Fruit fly (Drosophila melanogaster) whole organism, embryonic: Measurements from ENCODE around the gene CG14341.

Experiments used
- Aef1 ChIP-seq: fragments of 200-800 bp; sonication (Bioruptor generic); IDR thresholded peaks from 3 replicates; pipeline ENCODE4 v1.3.6; 2022; ENCODE audit warnings: missing biosample characterization, missing genetic modification characterization
- Antp ChIP-seq: fragments of 200-800 bp; sonication (Bioruptor generic); optimal IDR thresholded peaks from 3 replicates; lab custom pipeline; 2016; ENCODE audit warnings: missing biosample characterization, missing genetic modification characterization
- C15 ChIP-seq: fragments of 200-800 bp; sonication (Bioruptor generic); IDR thresholded peaks from 3 replicates; pipeline ENCODE4 v1.3.6; 2022; ENCODE audit warnings: missing biosample characterization, missing genetic modification characterization
- CG10565 ChIP-seq: fragments of 200-800 bp; sonication (Bioruptor generic); optimal IDR thresholded peaks from 3 replicates; lab custom pipeline; 2016; ENCODE audit warnings: missing biosample characterization, mild to moderate bottlenecking, missing genetic modification characterization
- CG13287 ChIP-seq: fragments of 200-800 bp; sonication (Bioruptor generic); IDR thresholded peaks from 2 replicates; pipeline ENCODE4 v1.3.6; 2022; ENCODE audit warnings: missing biosample characterization, missing genetic modification characterization; ENCODE audit not compliant: partially characterized antibody
- CG13624 ChIP-seq: fragments of 200-800 bp; sonication (Bioruptor generic); optimal IDR thresholded peaks from 2 replicates; lab custom pipeline; 2016; ENCODE audit warnings: missing biosample characterization, missing genetic modification characterization
- CG15011 ChIP-seq: fragments of 200-800 bp; sonication (Bioruptor generic); optimal IDR thresholded peaks from 3 replicates; lab custom pipeline; 2018; ENCODE audit warnings: missing biosample characterization, mild to moderate bottlenecking, missing genetic modification characterization
- CG17385 ChIP-seq: fragments of 200-800 bp; sonication (Bioruptor generic); optimal IDR thresholded peaks from 3 replicates; lab custom pipeline; 2018; ENCODE audit warnings: missing biosample characterization, mild to moderate bottlenecking, missing genetic modification characterization
- CG17612 ChIP-seq: fragments of 200-800 bp; sonication (Bioruptor generic); IDR thresholded peaks from 2 replicates; pipeline ENCODE4 v1.3.6; 2022; ENCODE audit warnings: missing biosample characterization, missing genetic modification characterization
- CG18619 ChIP-seq: fragments of 200-800 bp; sonication (Bioruptor generic); optimal IDR thresholded peaks from 3 replicates; lab custom pipeline; 2017; ENCODE audit warnings: missing biosample characterization, mild to moderate bottlenecking, missing genetic modification characterization
- CG2712 ChIP-seq: fragments of 200-800 bp; optimal IDR thresholded peaks from 3 replicates; lab custom pipeline; 2019; ENCODE audit warnings: missing biosample characterization, mild to moderate bottlenecking, missing genetic modification characterization, moderate library complexity
- CG33213 ChIP-seq: fragments of 200-800 bp; sonication (Bioruptor generic); optimal IDR thresholded peaks from 3 replicates; lab custom pipeline; 2016; ENCODE audit warnings: missing biosample characterization, missing genetic modification characterization
- CG3726 ChIP-seq: fragments of 200-800 bp; sonication (Bioruptor generic); IDR thresholded peaks from 3 replicates; pipeline ENCODE4, ENCODE4 v1.3.6; 2022; ENCODE audit warnings: missing biosample characterization, missing genetic modification characterization
- CG4820 ChIP-seq: fragments of 200-800 bp; sonication (Bioruptor generic); optimal IDR thresholded peaks from 3 replicates; lab custom pipeline; 2016; ENCODE audit warnings: missing biosample characterization, missing genetic modification characterization
- CG6689 ChIP-seq: fragments of 200-800 bp; sonication (Bioruptor generic); IDR thresholded peaks from 2 replicates; pipeline ENCODE4 v1.3.6; 2022; ENCODE audit warnings: missing biosample characterization, missing genetic modification characterization
- CG7928 ChIP-seq: fragments of 200-800 bp; sonication (Bioruptor generic); optimal IDR thresholded peaks from 2 replicates; lab custom pipeline; 2017; ENCODE audit warnings: missing biosample characterization, mild to moderate bottlenecking, missing genetic modification characterization
- CG8281 ChIP-seq: fragments of 200-800 bp; sonication (Bioruptor generic); optimal IDR thresholded peaks from 2 replicates; lab custom pipeline; 2018; ENCODE audit warnings: missing biosample characterization, mild to moderate bottlenecking, missing genetic modification characterization, moderate library complexity
- CG8944 ChIP-seq: fragments of 200-800 bp; sonication (Bioruptor generic); optimal IDR thresholded peaks from 3 replicates; lab custom pipeline; 2016; ENCODE audit warnings: missing biosample characterization, missing genetic modification characterization
- CG9609 ChIP-seq: fragments of 200-800 bp; sonication (Bioruptor generic); optimal IDR thresholded peaks from 3 replicates; lab custom pipeline; 2016; ENCODE audit warnings: missing biosample characterization, missing genetic modification characterization
- Chrac-16 ChIP-seq: fragments of 200-800 bp; sonication (Bioruptor generic); optimal IDR thresholded peaks from 3 replicates; lab custom pipeline; 2016; ENCODE audit warnings: missing biosample characterization, missing genetic modification characterization
- CkIIα-i1 ChIP-seq: fragments of 200-800 bp; sonication (Bioruptor generic); IDR thresholded peaks from 2 replicates; pipeline ENCODE4 v1.3.6; 2022; ENCODE audit warnings: missing biosample characterization, missing genetic modification characterization
- Dp ChIP-seq: fragments of 200-800 bp; sonication (Bioruptor generic); optimal IDR thresholded peaks from 2 replicates; lab custom pipeline; 2018; ENCODE audit warnings: missing biosample characterization, mild to moderate bottlenecking, missing genetic modification characterization, moderate library complexity
- E2f1 ChIP-seq: fragments of 200-800 bp; sonication (Bioruptor generic); IDR thresholded peaks from 2 replicates; pipeline ENCODE4 v1.3.6; 2022; ENCODE audit warnings: missing biosample characterization, missing genetic modification characterization
- Ets65A ChIP-seq: fragments of 200-800 bp; sonication (Bioruptor generic); peaks from one replicate; lab custom pipeline; 2016; ENCODE audit warnings: missing biosample characterization, missing genetic modification characterization
- HLHmδ ChIP-seq: fragments of 200-800 bp; sonication (Bioruptor generic); optimal IDR thresholded peaks from 2 replicates; lab custom pipeline; 2018; ENCODE audit warnings: missing biosample characterization, mild to moderate bottlenecking, missing genetic modification characterization, moderate library complexity
- Hey ChIP-seq: fragments of 200-800 bp; sonication (Bioruptor generic); optimal IDR thresholded peaks from 3 replicates; lab custom pipeline; 2018; ENCODE audit warnings: missing biosample characterization, mild to moderate bottlenecking, missing genetic modification characterization
- Hmr ChIP-seq: fragments of 200-800 bp; sonication (Bioruptor generic); optimal IDR thresholded peaks from 3 replicates; lab custom pipeline; 2017; ENCODE audit warnings: mild to moderate bottlenecking, missing biosample characterization, missing genetic modification reagents, missing genetic modification characterization
- Lpt ChIP-seq: fragments of >200 bp; optimal IDR thresholded peaks from 2 replicates; lab custom pipeline; 2018; ENCODE audit warnings: missing biosample characterization, missing genetic modification characterization
- Max ChIP-seq: fragments of 200-800 bp; sonication (Bioruptor generic); optimal IDR thresholded peaks from 2 replicates; lab custom pipeline; 2016; ENCODE audit warnings: missing biosample characterization, mild to moderate bottlenecking, missing genetic modification characterization
- PHDP ChIP-seq: fragments of 200-800 bp; sonication (Bioruptor generic); optimal IDR thresholded peaks from 3 replicates; lab custom pipeline; 2018; ENCODE audit warnings: missing biosample characterization, mild to moderate bottlenecking, missing genetic modification characterization, moderate library complexity
- Poxn ChIP-seq: fragments of 200-800 bp; sonication (Bioruptor generic); IDR thresholded peaks from 2 replicates; pipeline ENCODE4 v1.3.6; 2022; ENCODE audit warnings: missing biosample characterization, missing genetic modification characterization
- Tbp ChIP-seq: fragments of >200 bp; optimal IDR thresholded peaks from 2 replicates; lab custom pipeline; 2018; ENCODE audit warnings: missing biosample characterization, missing genetic modification characterization
- Trl ChIP-seq, 3 experiments: fragments of >200 bp in 2 of 3; fragments of 200-800 bp in 1 of 3; sonication (Bioruptor generic) in 1 of 3; optimal IDR thresholded peaks; 2 replicates in 1 of 3; 3 replicates in 2 of 3; lab custom pipeline; 2016 to 2017; ENCODE audit warnings: missing biosample characterization in 1 of 3, missing genetic modification characterization in 1 of 3
- Vsx1 ChIP-seq: fragments of 200-800 bp; sonication (Bioruptor generic); optimal IDR thresholded peaks from 2 replicates; lab custom pipeline; 2017; ENCODE audit warnings: missing biosample characterization, mild to moderate bottlenecking, missing genetic modification characterization, missing genetic modification reagents
- bowl ChIP-seq: fragments of 200-800 bp; sonication (Bioruptor generic); IDR thresholded peaks from 2 replicates; pipeline ENCODE4 v1.3.6; 2022; ENCODE audit warnings: missing biosample characterization, missing genetic modification characterization
- eyg ChIP-seq: fragments of 200-800 bp; sonication (Bioruptor generic); optimal IDR thresholded peaks from 3 replicates; lab custom pipeline; 2016; ENCODE audit warnings: missing biosample characterization, missing genetic modification characterization
- fd102C ChIP-seq: fragments of 200-800 bp; sonication (Bioruptor generic); optimal IDR thresholded peaks from 2 replicates; lab custom pipeline; 2018; ENCODE audit warnings: missing biosample characterization, mild to moderate bottlenecking, missing genetic modification characterization, moderate library complexity
- gfzf ChIP-seq: fragments of 200-800 bp; sonication (Bioruptor generic); optimal IDR thresholded peaks from 2 replicates; lab custom pipeline; 2016; ENCODE audit warnings: missing biosample characterization, mild to moderate bottlenecking, missing genetic modification characterization, moderate library complexity
- hb ChIP-seq: fragments of 200-800 bp; sonication (Bioruptor generic); IDR thresholded peaks from 3 replicates; pipeline ENCODE4 v1.3.6; 2022; ENCODE audit warnings: missing biosample characterization, missing genetic modification characterization; ENCODE audit not compliant: partially characterized antibody
- kay ChIP-seq: fragments of 200-800 bp; sonication (Bioruptor generic); optimal IDR thresholded peaks from 2 replicates; lab custom pipeline; 2016; ENCODE audit warnings: missing biosample characterization, missing genetic modification characterization
- lilli ChIP-seq: fragments of 200-800 bp; sonication (Bioruptor generic); optimal IDR thresholded peaks from 3 replicates; lab custom pipeline; 2016; ENCODE audit warnings: missing biosample characterization, missing genetic modification characterization
- lov ChIP-seq, 2 experiments: fragments of 200-800 bp in 1 of 2; fragments of >200 bp in 1 of 2; sonication (Bioruptor generic) in 1 of 2; IDR thresholded peaks in 1 of 2; optimal IDR thresholded peaks in 1 of 2; 2 replicates in 1 of 2; 3 replicates in 1 of 2; pipeline versions ENCODE4 v1.3.6 to Lab custom; 2017 to 2022; ENCODE audit warnings: missing biosample characterization in 1 of 2, missing genetic modification characterization in 1 of 2
- pb ChIP-seq: fragments of 200-800 bp; sonication (Bioruptor generic); optimal IDR thresholded peaks from 3 replicates; lab custom pipeline; 2016; ENCODE audit warnings: missing biosample characterization, missing genetic modification characterization
- pfk ChIP-seq: fragments of 200-800 bp; sonication (Bioruptor generic); optimal IDR thresholded peaks from 2 replicates; lab custom pipeline; 2018; ENCODE audit warnings: missing biosample characterization, mild to moderate bottlenecking, missing genetic modification characterization, moderate library complexity
- sd ChIP-seq: fragments of 200-800 bp; sonication (Bioruptor generic); optimal IDR thresholded peaks from 3 replicates; lab custom pipeline; 2018; ENCODE audit warnings: missing biosample characterization, mild to moderate bottlenecking, missing genetic modification characterization, moderate library complexity
- slou ChIP-seq: fragments of 200-800 bp; sonication (Bioruptor generic); optimal IDR thresholded peaks from 3 replicates; lab custom pipeline; 2016; ENCODE audit warnings: missing biosample characterization, missing genetic modification characterization
- tna ChIP-seq: fragments of 200-800 bp; sonication (Bioruptor generic); IDR thresholded peaks from 2 replicates; pipeline ENCODE4 v1.3.6; 2022; ENCODE audit warnings: missing biosample characterization, missing genetic modification characterization; ENCODE audit not compliant: partially characterized antibody
- ttk ChIP-seq: fragments of 200-800 bp; sonication (Bioruptor generic); IDR thresholded peaks from 2 replicates; pipeline ENCODE4 v2.1.2; 2022; ENCODE audit warnings: missing biosample characterization, missing genetic modification characterization
- tx ChIP-seq: fragments of 200-800 bp; sonication (Bioruptor generic); optimal IDR thresholded peaks from 2 replicates; lab custom pipeline; 2016; ENCODE audit warnings: missing biosample characterization, missing genetic modification characterization
- vvl ChIP-seq: fragments of 200-800 bp; sonication (Bioruptor generic); IDR thresholded peaks from 2 replicates; pipeline ENCODE4 v1.3.6; 2022; ENCODE audit warnings: missing biosample characterization, missing genetic modification characterization
- zf30C ChIP-seq: fragments of 200-800 bp; sonication (Bioruptor generic); optimal IDR thresholded peaks from 3 replicates; lab custom pipeline; 2018; ENCODE audit warnings: missing biosample characterization, mild to moderate bottlenecking, missing genetic modification characterization

Gene CG14341

DNA sequence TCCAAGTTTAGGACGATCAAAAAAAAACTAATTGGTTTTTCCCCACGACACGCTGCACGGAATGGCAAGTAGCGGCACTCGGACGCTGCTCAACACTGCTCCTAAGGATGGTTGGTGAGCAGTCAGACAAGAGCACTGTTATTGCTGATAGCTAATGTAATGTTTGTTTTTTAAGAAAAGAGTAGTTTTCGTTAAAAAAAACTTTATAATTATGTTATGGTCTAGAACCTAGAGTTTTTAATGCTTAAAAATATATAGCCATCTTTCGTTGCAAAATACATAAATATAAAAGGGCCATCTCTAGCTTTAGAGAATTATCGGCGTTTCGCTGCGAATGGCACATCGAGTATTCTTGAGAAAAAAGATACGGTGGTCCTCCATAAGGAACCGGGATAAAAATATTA is 6.4 kb downstream of the CG14341 start, which contains the start of the genes Charon and CG4887 (continued):
- no peak for TF ChIP-seq sd
- TF ChIP-seq Max (GFP tag; lab: Kevin White, UChicago): peak; percentile 88
- peak; percentile 80 for TF ChIP-seq CG17385
- TF ChIP-seq Tbp (GFP tag; lab: Kevin White, UChicago): no peak
- TF ChIP-seq Trl (optimal IDR thresholded peaks at IDR 0.05; lab: Kevin White, UChicago): no peak
- peak; percentile 86 for TF ChIP-seq Trl (GFP tag; optimal IDR thresholded peaks at IDR 0.05; lab: Kevin White, UChicago)
- peak; percentile 83 for TF ChIP-seq Hmr (GFP tag; lab: Kevin White, UChicago)
- TF ChIP-seq lov (optimal IDR thresholded peaks at IDR 0.05; lab: Kevin White, UChicago): no peak
- peak; percentile 49; the same call in 1 of the 3 replicates for TF ChIP-seq lov (GFP tag; IDR thresholded peaks at IDR 0.05; lab: Robert Waterston, UW)
- TF ChIP-seq C15: peak; percentile 58; the same call in 1 of the 3 replicates
- no peak for TF ChIP-seq Vsx1
- TF ChIP-seq ttk (GFP tag; lab: Robert Waterston, UW): peak; percentile 74
- TF ChIP-seq hb (GFP tag; lab: Robert Waterston, UW): no peak
- TF ChIP-seq eyg: peak; percentile 70
- peak; percentile 77 for TF ChIP-seq E2f1 (GFP tag; lab: Robert Waterston, UW)
- peak; percentile 98 for TF ChIP-seq Ets65A
- TF ChIP-seq pfk (GFP tag; lab: Kevin White, UChicago): peak; percentile 22
- peak; percentile 79 for TF ChIP-seq tx (GFP tag; lab: Kevin White, UChicago)
- no peak for TF ChIP-seq fd102C
- TF ChIP-seq Aef1: peak; percentile 81
- TF ChIP-seq CG15011 (GFP tag; lab: Kevin White, UChicago): no peak
- peak; percentile 78 for TF ChIP-seq CG33213 (GFP tag; lab: Kevin White, UChicago)
- TF ChIP-seq zf30C: no peak
- TF ChIP-seq Poxn: no peak; the same call in 1 of the 2 replicates
- TF ChIP-seq CG3726 (GFP tag; lab: Robert Waterston, UW): no peak; the same call in 1 of the 3 replicates
- peak; percentile 93 for TF ChIP-seq lilli (GFP tag; lab: Kevin White, UChicago)
- no peak for TF ChIP-seq CG17612 (GFP tag; lab: Robert Waterston, UW)
- TF ChIP-seq CG7928: peak; percentile 53
- no peak for TF ChIP-seq HLHmδ (GFP tag; lab: Kevin White, UChicago)
- peak; percentile 80 for TF ChIP-seq CG13287 (GFP tag; lab: Robert Waterston, UW)
- TF ChIP-seq CG8944 (GFP tag; lab: Kevin White, UChicago): peak; percentile 85
- TF ChIP-seq Antp: peak; percentile 81
- TF ChIP-seq bowl (GFP tag; lab: Robert Waterston, UW): no peak
- TF ChIP-seq slou (GFP tag; lab: Kevin White, UChicago): peak; percentile 84
- no peak for TF ChIP-seq Hey
- peak; percentile 89 for TF ChIP-seq Chrac-16
- peak; percentile 55 for TF ChIP-seq pb
- TF ChIP-seq PHDP: no peak
- peak; percentile 77 for TF ChIP-seq CG6689 (GFP tag; lab: Robert Waterston, UW)
- no peak for TF ChIP-seq CG10565
- TF ChIP-seq Dp (GFP tag; lab: Kevin White, UChicago): peak; percentile 33
- TF ChIP-seq CkIIα-i1 (GFP tag; lab: Robert Waterston, UW): no peak
- no peak for TF ChIP-seq Lpt (GFP tag; lab: Kevin White, UChicago)
- peak; percentile 66 for TF ChIP-seq CG18619
- TF ChIP-seq kay (GFP tag; lab: Kevin White, UChicago): peak; percentile 70
- TF ChIP-seq tna (GFP tag; lab: Robert Waterston, UW): no peak
- TF ChIP-seq vvl: peak; percentile 86
- peak; percentile 27 for TF ChIP-seq gfzf (GFP tag; lab: Kevin White, UChicago)
- peak; percentile 82 for TF ChIP-seq CG13624
- peak; percentile 84 for TF ChIP-seq CG9609
- TF ChIP-seq CG8281 (tag; lab: Kevin White, UChicago): no peak
- peak; percentile 83 for TF ChIP-seq CG2712 (tag; lab: Kevin White, UChicago)
- peak; percentile 77 for TF ChIP-seq CG4820 (GFP tag; lab: Kevin White, UChicago)
